Worm (Caenorhabditis elegans) whole organism, L3 larva: ENCODE data around the gene mlk-1.

ENCODE experiments used
- R02D3.7 ChIP-seq: fragments of 150-350 bp; optimal IDR thresholded peaks from 2 replicates; lab custom pipeline; 2014; ENCODE audit warnings: missing biosample characterization, missing genetic modification characterization
- ZK546.5 ChIP-seq: sonication (generic microtip); optimal IDR thresholded peaks from 2 replicates; lab custom pipeline; 2017; ENCODE audit warnings: missing biosample characterization, missing genetic modification characterization
- ama-1 ChIP-seq: fragments of 150-350 bp; optimal IDR thresholded peaks from 2 replicates; lab custom pipeline; 2018
- ceh-16 ChIP-seq: sonication (generic microtip); optimal IDR thresholded peaks from 2 replicates; lab custom pipeline; 2017; ENCODE audit warnings: missing biosample characterization, missing genetic modification characterization
- ceh-28 ChIP-seq: fragments of 150-350 bp; optimal IDR thresholded peaks from 2 replicates; lab custom pipeline; 2014; ENCODE audit warnings: missing biosample characterization, missing genetic modification reagents, missing genetic modification characterization
- ceh-82 ChIP-seq: fragments of 150-350 bp; optimal IDR thresholded peaks from 2 replicates; lab custom pipeline; 2014; ENCODE audit warnings: missing biosample characterization, missing genetic modification characterization
- daf-12 ChIP-seq: fragments of 150-350 bp; optimal IDR thresholded peaks from 2 replicates; lab custom pipeline; 2014; ENCODE audit warnings: missing biosample characterization, missing genetic modification reagents, missing genetic modification characterization
- egl-27 ChIP-seq: sonication (generic microtip); optimal IDR thresholded peaks from 4 replicates; lab custom pipeline; 2017; ENCODE audit warnings: missing biosample characterization, missing genetic modification reagents, missing genetic modification characterization
- egl-5 ChIP-seq: fragments of 150-350 bp; optimal IDR thresholded peaks from 2 replicates; lab custom pipeline; 2017; ENCODE audit warnings: missing biosample characterization, missing genetic modification reagents, missing genetic modification characterization, inconsistent platforms
- elt-1 ChIP-seq: fragments of 150-350 bp; optimal IDR thresholded peaks from 2 replicates; lab custom pipeline; 2014; ENCODE audit warnings: missing biosample characterization, missing genetic modification characterization
- elt-2 ChIP-seq: sonication (generic microtip); optimal IDR thresholded peaks from 2 replicates; lab custom pipeline; 2016; ENCODE audit warnings: missing genetic modification reagents, mild to moderate bottlenecking, missing genetic modification characterization, missing compliant biosample characterization
- elt-3 ChIP-seq, 3 experiments: fragments of 150-350 bp in 1 of 3; sonication (generic microtip) in 2 of 3; optimal IDR thresholded peaks; 2 replicates in 2 of 3; 4 replicates in 1 of 3; lab custom pipeline; 2014 to 2017; ENCODE audit warnings: missing biosample characterization in 3 of 3, missing genetic modification characterization in 3 of 3
- eor-1 ChIP-seq, 2 experiments: fragments of 150-350 bp; optimal IDR thresholded peaks; 2 replicates each; lab custom pipeline; 2014 to 2018; ENCODE audit warnings: missing biosample characterization in 2 of 2, missing genetic modification characterization in 2 of 2
- fos-1 ChIP-seq: fragments of 150-350 bp; optimal IDR thresholded peaks from 2 replicates; lab custom pipeline; 2014; ENCODE audit warnings: missing biosample characterization, missing genetic modification characterization
- jun-1 ChIP-seq: fragments of 150-350 bp; optimal IDR thresholded peaks from 2 replicates; lab custom pipeline; 2014; ENCODE audit warnings: missing biosample characterization, missing genetic modification reagents, missing genetic modification characterization
- lin-15B ChIP-seq: fragments of 150-350 bp; optimal IDR thresholded peaks from 2 replicates; lab custom pipeline; 2014; ENCODE audit warnings: missing biosample characterization, missing genetic modification characterization
- lin-39 ChIP-seq: fragments of 150-350 bp; optimal IDR thresholded peaks from 2 replicates; lab custom pipeline; 2018; ENCODE audit warnings: missing biosample characterization, missing genetic modification reagents, missing genetic modification characterization
- mml-1 ChIP-seq: fragments of 150-350 bp; sonication (generic microtip); optimal IDR thresholded peaks from 3 replicates; lab custom pipeline; 2014; ENCODE audit warnings: missing biosample characterization, missing genetic modification characterization
- nfya-1 ChIP-seq: sonication (generic microtip); optimal IDR thresholded peaks from 2 replicates; lab custom pipeline; 2017; ENCODE audit warnings: missing genetic modification characterization, mild to moderate bottlenecking, missing compliant biosample characterization, antibody characterized with exemption, moderate library complexity; ENCODE audit not compliant: insufficient read depth
- nhr-11 ChIP-seq: fragments of 150-350 bp; optimal IDR thresholded peaks from 2 replicates; lab custom pipeline; 2014; ENCODE audit warnings: missing biosample characterization, missing genetic modification characterization
- nhr-23 ChIP-seq: fragments of 150-350 bp; optimal IDR thresholded peaks from 2 replicates; lab custom pipeline; 2014; ENCODE audit warnings: missing biosample characterization, missing genetic modification reagents, missing genetic modification characterization
- nhr-237 ChIP-seq: fragments of 150-350 bp; optimal IDR thresholded peaks from 2 replicates; lab custom pipeline; 2014; ENCODE audit warnings: missing biosample characterization, missing genetic modification characterization
- nhr-25 ChIP-seq: sonication (generic microtip); optimal IDR thresholded peaks from 2 replicates; lab custom pipeline; 2017; ENCODE audit warnings: missing biosample characterization, missing genetic modification characterization
- nhr-28 ChIP-seq: fragments of 150-350 bp; optimal IDR thresholded peaks from 2 replicates; lab custom pipeline; 2014; ENCODE audit warnings: missing biosample characterization, missing genetic modification characterization
- nhr-43 ChIP-seq: sonication (generic microtip); optimal IDR thresholded peaks from 2 replicates; lab custom pipeline; 2016; ENCODE audit warnings: mild to moderate bottlenecking, missing genetic modification characterization, missing compliant biosample characterization; ENCODE audit not compliant: poor library complexity, severe bottlenecking
- nhr-67 ChIP-seq: fragments of 150-350 bp; optimal IDR thresholded peaks from 2 replicates; lab custom pipeline; 2014; ENCODE audit warnings: missing biosample characterization, missing genetic modification characterization
- nhr-76 ChIP-seq: fragments of 150-350 bp; sonication (generic microtip); optimal IDR thresholded peaks from 5 replicates; lab custom pipeline; 2014; ENCODE audit warnings: missing biosample characterization, missing genetic modification characterization
- nhr-77 ChIP-seq: fragments of 150-350 bp; optimal IDR thresholded peaks from 2 replicates; lab custom pipeline; 2014; ENCODE audit warnings: missing biosample characterization, missing genetic modification characterization
- pha-4 ChIP-seq: fragments of 150-350 bp; optimal IDR thresholded peaks from 2 replicates; lab custom pipeline; 2014; ENCODE audit warnings: missing biosample characterization, missing genetic modification reagents, missing genetic modification characterization
- pqm-1 ChIP-seq: fragments of 150-350 bp; optimal IDR thresholded peaks from 2 replicates; lab custom pipeline; 2017; ENCODE audit warnings: missing biosample characterization, missing genetic modification characterization, inconsistent platforms
- sea-2 ChIP-seq: fragments of 150-350 bp; sonication (generic microtip); optimal IDR thresholded peaks from 4 replicates; lab custom pipeline; 2014; ENCODE audit warnings: missing biosample characterization, missing genetic modification reagents, missing genetic modification characterization
- snpc-4 ChIP-seq: fragments of 150-350 bp; optimal IDR thresholded peaks from 2 replicates; lab custom pipeline; 2014; ENCODE audit warnings: missing biosample characterization, missing genetic modification characterization
- tbx-2 ChIP-seq: sonication (generic microtip); optimal IDR thresholded peaks from 2 replicates; lab custom pipeline; 2016; ENCODE audit warnings: mild to moderate bottlenecking, missing genetic modification characterization, missing compliant biosample characterization
- unc-39 ChIP-seq: sonication (generic microtip); optimal IDR thresholded peaks from 4 replicates; lab custom pipeline; 2017; ENCODE audit warnings: missing biosample characterization, missing genetic modification characterization
- unc-62 ChIP-seq: fragments of 150-350 bp; sonication (generic microtip); optimal IDR thresholded peaks from 4 replicates; lab custom pipeline; 2014; ENCODE audit warnings: missing biosample characterization, missing genetic modification reagents, missing genetic modification characterization
- zag-1 ChIP-seq: fragments of 150-350 bp; optimal IDR thresholded peaks from 2 replicates; lab custom pipeline; 2014; ENCODE audit warnings: missing biosample characterization, missing genetic modification characterization
- ztf-4 ChIP-seq: fragments of 150-350 bp; optimal IDR thresholded peaks from 2 replicates; lab custom pipeline; 2014; ENCODE audit warnings: missing biosample characterization, missing genetic modification characterization

mlk-1 gene

DNA sequence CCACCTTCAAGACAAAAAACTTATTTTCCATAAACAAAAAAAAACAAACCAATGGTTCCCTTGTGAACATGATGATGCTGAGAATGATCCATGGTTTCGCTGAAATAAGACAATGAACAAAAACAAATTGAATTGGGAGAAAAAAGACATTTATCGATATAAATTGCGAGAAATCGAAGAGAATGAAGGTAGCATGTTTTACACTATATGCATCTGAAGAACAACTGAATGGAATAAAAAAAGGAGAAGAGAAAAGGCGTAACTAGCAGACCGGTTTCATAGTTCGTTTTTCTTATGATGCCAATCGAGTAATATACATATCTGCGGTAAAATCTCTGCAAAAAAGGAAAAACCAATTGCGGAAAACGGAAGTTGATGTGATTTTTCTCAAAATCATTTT lies 4.8 kb upstream of the mlk-1 start, which contains the start of gene Y58A7A.1:
Gene Y58A7A.1 (minus strand): TSS at position 101 of the 400 bp plus-strand sequence.
- TF ChIP-seq nhr-25 (tag; lab: Kevin White, UChicago) (peak; percentile 5), R02D3.7 (tag; lab: Kevin White, UChicago) (no peak)

DNA sequence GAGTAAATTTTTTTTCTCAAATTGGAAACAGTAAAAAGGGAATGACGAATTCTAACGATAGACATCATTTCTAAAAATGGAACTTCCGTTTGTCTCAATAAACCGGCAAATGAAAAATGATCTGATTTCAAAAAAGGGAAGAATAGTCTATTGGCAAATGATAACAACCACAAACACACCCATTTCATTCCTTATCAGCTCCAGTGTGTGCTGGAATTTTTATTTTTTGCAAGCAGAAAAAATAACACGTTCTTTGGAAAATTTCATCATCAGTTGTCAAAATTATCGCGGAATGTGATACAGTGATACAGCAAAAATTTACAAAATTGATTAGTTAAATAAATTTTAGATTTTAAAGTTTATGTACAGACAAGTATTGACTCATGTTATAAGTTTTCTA lies 2.8 kb upstream of the mlk-1 start:
- TF ChIP-seq elt-2, result peak; percentile 95
- TF ChIP-seq egl-27, result no peak
- TF ChIP-seq ZK546.5 (tag; lab: Kevin White, UChicago), result no peak
- TF ChIP-seq jun-1 (tag; lab: Kevin White, UChicago), result peak; percentile 76
- no peak for TF ChIP-seq nhr-67 (tag; lab: Kevin White, UChicago)
- no peak for TF ChIP-seq sea-2
- no peak for TF ChIP-seq nhr-76 (tag; lab: Kevin White, UChicago)
- no peak for TF ChIP-seq nhr-25 (tag; lab: Kevin White, UChicago)
- TF ChIP-seq pha-4 (tag; lab: Kevin White, UChicago), result peak; percentile 37
- TF ChIP-seq elt-3 (tag; optimal IDR thresholded peaks at IDR 0.05; lab: Kevin White, UChicago), result no peak
- no peak for TF ChIP-seq unc-62 (GFP tag; lab: Kevin White, UChicago)
- peak; percentile 61 for TF ChIP-seq pqm-1
- TF ChIP-seq nhr-43 (tag; lab: Kevin White, UChicago), result no peak

DNA sequence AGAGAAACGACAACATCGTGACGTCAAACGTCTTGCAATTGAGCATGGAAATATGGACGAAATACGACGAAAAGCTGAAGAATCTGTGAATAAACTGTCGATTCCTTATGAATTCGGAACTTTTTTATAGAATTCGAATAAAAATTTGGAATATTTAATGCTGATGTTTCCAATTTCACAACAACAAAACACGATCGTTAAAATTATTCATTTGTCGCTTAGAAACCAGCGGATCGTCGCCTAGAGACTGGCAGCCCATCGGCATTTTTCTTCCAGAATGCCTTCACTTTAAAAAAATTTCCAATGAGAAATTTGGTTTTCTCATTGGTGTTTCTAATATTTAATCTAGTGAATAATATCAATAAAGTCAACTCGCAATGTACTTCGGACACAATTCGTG lies 11.3 kb downstream of the mlk-1 start, which contains the start of gene cwp-4:
Gene cwp-4 (plus strand): TSS at position 301 of the 400 bp plus-strand sequence.
- no peak for TF ChIP-seq nhr-43 (tag; lab: Kevin White, UChicago)
- no peak for TF ChIP-seq nhr-11
- TF ChIP-seq fos-1 (tag; lab: Kevin White, UChicago), result no peak
- TF ChIP-seq mml-1, result no peak
- no peak for TF ChIP-seq ceh-28
- TF ChIP-seq nhr-67 (tag; lab: Kevin White, UChicago), result no peak
- no peak for TF ChIP-seq elt-3 (tag; optimal IDR thresholded peaks at IDR 0.05; lab: Kevin White, UChicago)
- TF ChIP-seq nhr-23 (tag; lab: Kevin White, UChicago), result no peak
- TF ChIP-seq ama-1 (lab: Kevin White, UChicago), result no peak

DNA sequence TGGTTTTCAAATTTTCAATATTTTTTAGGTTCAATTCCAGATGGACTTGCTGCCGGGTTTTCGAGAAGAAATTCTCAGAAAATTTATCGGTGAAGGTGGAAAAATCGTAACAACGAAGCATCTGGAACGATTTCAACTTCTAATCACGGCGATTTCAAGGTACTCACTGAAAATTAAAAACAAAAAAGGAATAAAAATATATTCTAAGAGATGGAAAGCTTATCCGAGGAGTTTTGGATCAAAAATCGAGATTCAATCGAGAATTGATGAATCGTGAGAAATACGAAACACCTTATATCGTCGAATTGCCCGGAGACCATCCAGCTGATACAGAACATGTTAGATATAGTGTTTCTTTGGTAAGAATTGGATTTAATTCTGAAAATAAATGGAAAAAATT lies 12.4 kb downstream of the mlk-1 start, which contains the start of gene K11D12.12:
Gene K11D12.12 (plus strand): TSS at position 29 of the 400 bp plus-strand sequence.
- TF ChIP-seq egl-5 (no peak), zag-1 (no peak), elt-2 (no peak), unc-62 (GFP tag; lab: Kevin White, UChicago) (no peak), jun-1 (tag; lab: Kevin White, UChicago) (no peak), nhr-11 (no peak), nhr-43 (tag; lab: Kevin White, UChicago) (no peak), ceh-28 (no peak), daf-12 (tag; lab: Kevin White, UChicago) (no peak), nhr-237 (tag; lab: Kevin White, UChicago) (no peak), nhr-77 (tag; lab: Kevin White, UChicago) (no peak), ztf-4 (tag; lab: Kevin White, UChicago) (no peak), pqm-1 (no peak), lin-15B (tag; lab: Kevin White, UChicago) (no peak)

DNA sequence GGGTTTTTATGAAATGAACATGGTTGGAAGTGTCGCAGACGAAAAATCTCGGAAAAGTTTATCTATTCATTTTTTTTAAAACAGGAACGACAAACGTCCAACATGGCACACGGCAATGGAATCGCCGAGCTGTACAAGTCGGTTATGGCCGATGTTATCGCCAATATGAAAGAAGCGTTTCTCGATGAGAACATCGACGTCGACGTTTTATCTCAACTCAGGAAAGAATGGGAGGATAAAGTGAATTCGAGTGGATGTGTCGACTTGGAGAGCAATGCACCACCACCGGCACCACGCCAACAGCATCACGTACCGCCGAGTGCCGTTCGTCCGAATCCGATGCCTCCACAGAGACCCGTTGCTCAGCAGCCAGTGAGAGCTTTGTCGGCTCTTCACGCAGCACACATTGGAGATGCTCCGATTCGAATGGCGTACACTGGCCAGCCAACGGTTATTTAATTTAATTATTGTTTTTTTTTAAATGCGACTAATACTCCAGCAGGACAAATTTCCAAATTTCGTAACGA lies 14.5 kb downstream of the mlk-1 start:
- TF ChIP-seq ama-1 (lab: Kevin White, UChicago) (no peak), pqm-1 (no peak), nhr-25 (tag; lab: Kevin White, UChicago) (no peak), egl-27 (no peak), tbx-2 (tag; lab: Kevin White, UChicago) (no peak), unc-39 (tag; lab: Kevin White, UChicago) (no peak), elt-1 (no peak), nhr-237 (tag; lab: Kevin White, UChicago) (no peak)
- TF ChIP-seq, all 47 proteins: peak for 0

DNA sequence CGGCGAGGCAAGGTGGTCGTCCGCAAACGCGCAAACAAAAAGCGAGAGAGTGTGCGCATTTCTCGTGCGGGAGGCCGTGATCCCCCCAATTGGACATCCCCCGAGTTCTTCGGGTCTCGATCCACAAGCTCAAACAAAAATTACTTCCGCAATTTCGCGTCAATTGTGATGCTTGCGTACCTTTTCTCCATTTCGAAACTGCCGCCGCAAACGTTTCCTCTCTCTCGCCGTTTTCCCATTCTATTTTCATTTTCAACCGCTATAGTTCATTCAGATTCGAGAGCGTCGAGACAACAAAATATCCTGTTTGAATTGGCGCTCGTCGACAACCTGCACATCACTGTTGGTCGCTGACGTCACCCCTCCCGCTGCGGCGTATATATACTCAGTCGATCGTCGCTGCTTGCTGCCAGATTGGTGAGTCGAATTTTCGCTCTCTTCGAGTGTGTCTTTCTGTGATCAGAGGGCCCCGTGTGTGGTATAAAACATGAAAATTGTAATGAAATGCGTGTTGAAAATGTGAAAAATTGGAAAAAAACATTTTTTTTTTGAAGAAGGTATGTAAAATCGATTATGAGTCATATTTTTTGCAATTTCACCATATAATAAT lies 15.2 kb downstream of the mlk-1 start, which contains the start of the genes pqn-51 and K11D12.14:
Gene pqn-51 (plus strand): TSS at position 275 of the 610 bp plus-strand sequence.
Gene K11D12.14 (plus strand): TSS at position 304 of the 610 bp plus-strand sequence.
- TF ChIP-seq R02D3.7 (tag; lab: Kevin White, UChicago) (peak; percentile 61), ama-1 (lab: Kevin White, UChicago) (peak; percentile 96), lin-15B (tag; lab: Kevin White, UChicago) (peak; percentile 90), pha-4 (tag; lab: Kevin White, UChicago) (peak; percentile 94), nhr-67 (tag; lab: Kevin White, UChicago) (no peak), elt-3 (tag; optimal IDR thresholded peaks at IDR 0.05; lab: Kevin White, UChicago) (peak in 1 of 3 experiments; percentile 12), sea-2 (peak; percentile 91), ceh-16 (tag; lab: Kevin White, UChicago) (no peak), nhr-43 (tag; lab: Kevin White, UChicago) (peak; percentile 79), unc-62 (GFP tag; lab: Kevin White, UChicago) (peak; percentile 57), daf-12 (tag; lab: Kevin White, UChicago) (no peak), ceh-82 (tag; lab: Kevin White, UChicago) (peak; percentile 61), lin-39 (peak; percentile 85), eor-1 (tag; optimal IDR thresholded peaks at IDR 0.05; lab: Kevin White, UChicago) (peak in 1 of 2 experiments; percentile 27), snpc-4 (tag; lab: Kevin White, UChicago) (peak; percentile 59), pqm-1 (peak; percentile 81), nfya-1 (tag; lab: Kevin White, UChicago) (peak; percentile 95), jun-1 (tag; lab: Kevin White, UChicago) (peak; percentile 95), nhr-28 (tag; lab: Kevin White, UChicago) (no peak), ceh-28 (peak; percentile 74), nhr-25 (tag; lab: Kevin White, UChicago) (peak; percentile 94), tbx-2 (tag; lab: Kevin White, UChicago) (peak; percentile 85), nhr-23 (tag; lab: Kevin White, UChicago) (peak; percentile 88), egl-5 (peak; percentile 89)
